Fruit fly (Drosophila melanogaster) whole organism, adult: Measurements from ENCODE around the gene Or23a.
A peak's percentile ranks its signal among the peaks of the same experiment; 100 is the strongest.

ENCODE experiments used
- CG11617 ChIP-seq: fragments of 200-800 bp; sonication (Bioruptor generic); optimal IDR thresholded peaks from 2 replicates; lab custom pipeline; 2017; ENCODE audit warnings: mild to moderate bottlenecking, missing biosample characterization, missing genetic modification reagents, missing genetic modification characterization
- CG12768 ChIP-seq: fragments of 200-800 bp; sonication (Bioruptor generic); optimal IDR thresholded peaks from 2 replicates; lab custom pipeline; 2017; ENCODE audit warnings: missing biosample characterization, missing genetic modification characterization, mild to moderate bottlenecking, moderate library complexity, missing genetic modification reagents
- CG14711 ChIP-seq: fragments of 200-800 bp; sonication (Bioruptor generic); optimal IDR thresholded peaks from 2 replicates; lab custom pipeline; 2018; ENCODE audit warnings: missing biosample characterization, mild to moderate bottlenecking, missing genetic modification characterization, moderate library complexity
- CG1620 ChIP-seq: fragments of 200-800 bp; sonication (Bioruptor generic); optimal IDR thresholded peaks from 2 replicates; lab custom pipeline; 2016; ENCODE audit warnings: missing biosample characterization, missing genetic modification characterization
- CG5204 ChIP-seq: fragments of 200-800 bp; sonication (Bioruptor generic); optimal IDR thresholded peaks from 2 replicates; lab custom pipeline; 2016; ENCODE audit warnings: missing biosample characterization, missing genetic modification characterization
- CG7045 ChIP-seq: fragments of 200-800 bp; sonication (Bioruptor generic); optimal IDR thresholded peaks from 2 replicates; lab custom pipeline; 2017; ENCODE audit warnings: missing biosample characterization, mild to moderate bottlenecking, missing genetic modification characterization
- CG7101 ChIP-seq: fragments of 200-800 bp; sonication (Bioruptor generic); optimal IDR thresholded peaks from 2 replicates; lab custom pipeline; 2018; ENCODE audit warnings: missing biosample characterization, mild to moderate bottlenecking, missing genetic modification characterization, moderate library complexity
- Clk ChIP-seq: fragments of 200-800 bp; sonication (Bioruptor generic); optimal IDR thresholded peaks from 2 replicates; lab custom pipeline; 2017; ENCODE audit warnings: missing biosample characterization, missing genetic modification characterization
- Crg-1 ChIP-seq: fragments of 200-800 bp; sonication (Bioruptor generic); optimal IDR thresholded peaks from 2 replicates; lab custom pipeline; 2016; ENCODE audit warnings: missing biosample characterization, missing genetic modification characterization
- Mnt ChIP-seq: fragments of 200-800 bp; sonication (Bioruptor generic); optimal IDR thresholded peaks from 2 replicates; lab custom pipeline; 2016; ENCODE audit warnings: missing biosample characterization, mild to moderate bottlenecking, missing genetic modification characterization
- cic ChIP-seq: fragments of 200-800 bp; sonication (Bioruptor generic); optimal IDR thresholded peaks from 2 replicates; lab custom pipeline; 2017; ENCODE audit warnings: missing biosample characterization, mild to moderate bottlenecking, missing genetic modification characterization, moderate library complexity
- cnc ChIP-seq, 2 experiments: fragments of >200 bp; optimal IDR thresholded peaks; 2 replicates each; lab custom pipeline; 2017
- kay ChIP-seq: fragments of 200-800 bp; sonication (Bioruptor generic); peaks from one replicate; lab custom pipeline; 2016; ENCODE audit warnings: missing biosample characterization, missing genetic modification characterization, borderline replicate concordance
- ovo ChIP-seq: fragments of 200-800 bp; sonication (Bioruptor generic); optimal IDR thresholded peaks from 2 replicates; lab custom pipeline; 2016; ENCODE audit warnings: missing biosample characterization, missing genetic modification characterization
- pad ChIP-seq: fragments of 200-800 bp; sonication (Bioruptor generic); optimal IDR thresholded peaks from 3 replicates; lab custom pipeline; 2017; ENCODE audit warnings: missing biosample characterization, missing genetic modification characterization, mild to moderate bottlenecking, moderate library complexity, missing genetic modification reagents
- tj ChIP-seq: fragments of 200-800 bp; sonication (Bioruptor generic); optimal IDR thresholded peaks from 3 replicates; lab custom pipeline; 2017; ENCODE audit warnings: missing biosample characterization, mild to moderate bottlenecking, missing genetic modification characterization, moderate library complexity

The Or23a gene

dm6 chr2L:2669523-2669922 lies 15.7 kb downstream of the Or23a start, which contains the start of gene Gr23a:
Gene Gr23a (plus strand): TSS chr2L:2669823.
- TF ChIP-seq CG1620 (GFP tag; lab: Kevin White, UChicago) (no peak), ovo (GFP tag; lab: Kevin White, UChicago) (no peak), CG14711 (tag; lab: Kevin White, UChicago) (no peak), cnc (optimal IDR thresholded peaks at IDR 0.05; lab: Kevin White, UChicago) (no peak)

- TF ChIP-seq pad (GFP tag; lab: Kevin White, UChicago) (peak; percentile 15), Clk (GFP tag; lab: Kevin White, UChicago) (no peak)
Measured at dm6 chr2L:2677553-2677952, 23.7 kb downstream of the Or23a start, which contains the start of gene Tmtc1. Gene Tmtc1 (plus strand): TSS chr2L:2677734.

- TF ChIP-seq cnc (optimal IDR thresholded peaks at IDR 0.05; lab: Kevin White, UChicago) (no peak), kay (GFP tag; lab: Kevin White, UChicago) (no peak), CG5204 (GFP tag; lab: Kevin White, UChicago) (no peak), Clk (GFP tag; lab: Kevin White, UChicago) (no peak), CG11617 (GFP tag; lab: Kevin White, UChicago) (no peak), Mnt (GFP tag; lab: Kevin White, UChicago) (no peak), ovo (GFP tag; lab: Kevin White, UChicago) (no peak), CG12768 (GFP tag; lab: Kevin White, UChicago) (no peak), Crg-1 (no peak), cic (GFP tag; lab: Kevin White, UChicago) (no peak), pad (GFP tag; lab: Kevin White, UChicago) (no peak), CG1620 (GFP tag; lab: Kevin White, UChicago) (no peak), CG7101 (no peak), CG7045 (GFP tag; lab: Kevin White, UChicago) (no peak), tj (GFP tag; lab: Kevin White, UChicago) (no peak)
Measured at dm6 chr2L:2696337-2696736, 42.5 kb downstream of the Or23a start, which contains the start of gene Trf5. Gene Trf5 (minus strand): TSS chr2L:2696437.
